Fruit fly (Drosophila melanogaster) whole organism, embryonic: Measurements from ENCODE around the gene nan.
A peak's percentile ranks its signal among the peaks of the same experiment; 100 is the strongest.

Source experiments
- B-H1 ChIP-seq: fragments of 200-800 bp; sonication (Bioruptor generic); IDR thresholded peaks from 3 replicates; pipeline ENCODE4 v1.3.6; 2022; ENCODE audit warnings: missing biosample characterization, missing genetic modification characterization
- CG10321 ChIP-seq: fragments of 200-800 bp; sonication (Bioruptor generic); IDR thresholded peaks from 2 replicates; pipeline ENCODE4 v1.3.6; 2022; ENCODE audit warnings: missing biosample characterization, missing genetic modification characterization
- CG10543 ChIP-seq: fragments of 200-800 bp; sonication (Bioruptor generic); optimal IDR thresholded peaks from 3 replicates; lab custom pipeline; 2017; ENCODE audit warnings: missing biosample characterization, mild to moderate bottlenecking, missing genetic modification characterization, moderate library complexity
- CG13287 ChIP-seq: fragments of 200-800 bp; sonication (Bioruptor generic); IDR thresholded peaks from 2 replicates; pipeline ENCODE4 v1.3.6; 2022; ENCODE audit warnings: missing biosample characterization, missing genetic modification characterization; ENCODE audit not compliant: partially characterized antibody
- CG13624 ChIP-seq: fragments of 200-800 bp; sonication (Bioruptor generic); optimal IDR thresholded peaks from 2 replicates; lab custom pipeline; 2016; ENCODE audit warnings: missing biosample characterization, missing genetic modification characterization
- CG13775 ChIP-seq: fragments of 200-800 bp; sonication (Bioruptor generic); optimal IDR thresholded peaks from 3 replicates; lab custom pipeline; 2017; ENCODE audit warnings: missing biosample characterization, mild to moderate bottlenecking, missing genetic modification characterization
- CG15269 ChIP-seq: fragments of 200-800 bp; sonication (Bioruptor generic); optimal IDR thresholded peaks from 2 replicates; lab custom pipeline; 2018; ENCODE audit warnings: missing biosample characterization, mild to moderate bottlenecking, missing genetic modification characterization, moderate library complexity
- CG1602 ChIP-seq: fragments of 200-800 bp; sonication (Bioruptor generic); optimal IDR thresholded peaks from 3 replicates; lab custom pipeline; 2016; ENCODE audit warnings: missing biosample characterization, missing genetic modification characterization
- CG16815 ChIP-seq: fragments of 200-800 bp; sonication (Bioruptor generic); optimal IDR thresholded peaks from 3 replicates; lab custom pipeline; 2017; ENCODE audit warnings: missing biosample characterization, mild to moderate bottlenecking, missing genetic modification characterization
- CG17361 ChIP-seq: fragments of 200-800 bp; sonication (Bioruptor generic); IDR thresholded peaks from 3 replicates; pipeline ENCODE4 v1.3.6; 2022; ENCODE audit warnings: missing biosample characterization, missing genetic modification characterization
- CG18011 ChIP-seq: fragments of 200-800 bp; sonication (Bioruptor generic); optimal IDR thresholded peaks from 2 replicates; lab custom pipeline; 2017; ENCODE audit warnings: missing biosample characterization, missing genetic modification characterization, mild to moderate bottlenecking, moderate library complexity, missing genotype
- CG18262 ChIP-seq: fragments of 200-800 bp; optimal IDR thresholded peaks from 3 replicates; lab custom pipeline; 2019; ENCODE audit warnings: missing biosample characterization, mild to moderate bottlenecking, missing genetic modification characterization, moderate library complexity
- CG1832 ChIP-seq: fragments of 200-800 bp; sonication (Bioruptor generic); optimal IDR thresholded peaks from 2 replicates; lab custom pipeline; 2017; ENCODE audit warnings: missing biosample characterization, mild to moderate bottlenecking, missing genetic modification characterization, inconsistent platforms
- CG2712 ChIP-seq: fragments of 200-800 bp; optimal IDR thresholded peaks from 3 replicates; lab custom pipeline; 2019; ENCODE audit warnings: missing biosample characterization, mild to moderate bottlenecking, missing genetic modification characterization, moderate library complexity
- CG3407 ChIP-seq: fragments of 200-800 bp; sonication (Bioruptor generic); optimal IDR thresholded peaks from 2 replicates; lab custom pipeline; 2018; ENCODE audit warnings: missing biosample characterization, mild to moderate bottlenecking, missing genetic modification characterization
- CG3838 ChIP-seq: fragments of 200-800 bp; sonication (Bioruptor generic); optimal IDR thresholded peaks from 3 replicates; lab custom pipeline; 2016; ENCODE audit warnings: missing biosample characterization, missing genetic modification characterization
- CG43689 ChIP-seq: fragments of 200-800 bp; sonication (Bioruptor generic); IDR thresholded peaks from 2 replicates; pipeline ENCODE4 v1.3.6; 2022; ENCODE audit warnings: missing biosample characterization, missing genetic modification characterization
- CG9727 ChIP-seq: fragments of 200-800 bp; sonication (Bioruptor generic); optimal IDR thresholded peaks from 3 replicates; lab custom pipeline; 2017; ENCODE audit warnings: missing biosample characterization, mild to moderate bottlenecking, missing genetic modification characterization
- CHES-1-like ChIP-seq: fragments of 200-800 bp; sonication (Bioruptor generic); optimal IDR thresholded peaks from 2 replicates; lab custom pipeline; 2016; ENCODE audit warnings: missing biosample characterization, missing genetic modification characterization
- Camta ChIP-seq: fragments of 200-800 bp; sonication (Bioruptor generic); optimal IDR thresholded peaks from 2 replicates; lab custom pipeline; 2016; ENCODE audit warnings: missing biosample characterization, missing genetic modification characterization
- D19A ChIP-seq: fragments of 200-800 bp; optimal IDR thresholded peaks from 3 replicates; lab custom pipeline; 2019; ENCODE audit warnings: missing biosample characterization, mild to moderate bottlenecking, missing genetic modification characterization, moderate library complexity
- HHEX ChIP-seq: fragments of 200-800 bp; sonication (Bioruptor generic); optimal IDR thresholded peaks from 3 replicates; lab custom pipeline; 2017; ENCODE audit warnings: missing biosample characterization, mild to moderate bottlenecking, missing genetic modification characterization, missing genetic modification reagents
- Hand ChIP-seq: fragments of 200-800 bp; sonication (Bioruptor generic); optimal IDR thresholded peaks from 2 replicates; lab custom pipeline; 2017; ENCODE audit warnings: mild to moderate bottlenecking, missing biosample characterization, missing genetic modification reagents, missing genetic modification characterization
- HmgZ ChIP-seq: fragments of 200-800 bp; sonication (Bioruptor generic); optimal IDR thresholded peaks from 2 replicates; lab custom pipeline; 2018; ENCODE audit warnings: missing biosample characterization, mild to moderate bottlenecking, missing genetic modification characterization
- Hmr ChIP-seq: fragments of 200-800 bp; sonication (Bioruptor generic); optimal IDR thresholded peaks from 3 replicates; lab custom pipeline; 2017; ENCODE audit warnings: mild to moderate bottlenecking, missing biosample characterization, missing genetic modification reagents, missing genetic modification characterization
- Hsf ChIP-seq: fragments of 200-800 bp; sonication (Bioruptor generic); optimal IDR thresholded peaks from 3 replicates; lab custom pipeline; 2016; ENCODE audit warnings: missing biosample characterization, missing genetic modification characterization
- Jarid2 ChIP-seq: fragments of 200-800 bp; sonication (Bioruptor generic); optimal IDR thresholded peaks from 3 replicates; lab custom pipeline; 2017; ENCODE audit warnings: mild to moderate bottlenecking, missing biosample characterization, missing genetic modification reagents, missing genetic modification characterization
- NFAT ChIP-seq: fragments of 200-800 bp; sonication (Bioruptor generic); IDR thresholded peaks from 2 replicates; pipeline ENCODE4 v1.3.6; 2022; ENCODE audit warnings: missing biosample characterization, missing genetic modification characterization
- PHDP ChIP-seq: fragments of 200-800 bp; sonication (Bioruptor generic); optimal IDR thresholded peaks from 3 replicates; lab custom pipeline; 2018; ENCODE audit warnings: missing biosample characterization, mild to moderate bottlenecking, missing genetic modification characterization, moderate library complexity
- Sin3A ChIP-seq: fragments of >200 bp; optimal IDR thresholded peaks from 2 replicates; lab custom pipeline; 2018
- aop ChIP-seq: fragments of 200-800 bp; sonication (Bioruptor generic); IDR thresholded peaks from 2 replicates; pipeline ENCODE4 v1.3.6; 2022; ENCODE audit warnings: missing biosample characterization, missing genetic modification characterization
- ato ChIP-seq: fragments of 200-800 bp; sonication (Bioruptor generic); IDR thresholded peaks from 2 replicates; pipeline ENCODE4 v1.3.6; 2022; ENCODE audit warnings: missing biosample characterization, missing genetic modification characterization; ENCODE audit not compliant: partially characterized antibody
- bbx ChIP-seq: fragments of 200-800 bp; sonication (Bioruptor generic); IDR thresholded peaks from 2 replicates; pipeline ENCODE4 v1.3.6; 2022; ENCODE audit warnings: missing biosample characterization, missing genetic modification characterization; ENCODE audit not compliant: partially characterized antibody
- da ChIP-seq: fragments of 200-800 bp; sonication (Bioruptor generic); optimal IDR thresholded peaks from 2 replicates; lab custom pipeline; 2016; ENCODE audit warnings: missing biosample characterization, missing genetic modification characterization
- dmrt11E ChIP-seq: fragments of 200-800 bp; sonication (Bioruptor generic); optimal IDR thresholded peaks from 3 replicates; lab custom pipeline; 2018; ENCODE audit warnings: missing biosample characterization, mild to moderate bottlenecking, missing genetic modification characterization, moderate library complexity
- fd96Cb ChIP-seq: fragments of 200-800 bp; sonication (Bioruptor generic); optimal IDR thresholded peaks from 2 replicates; lab custom pipeline; 2018; ENCODE audit warnings: missing biosample characterization, mild to moderate bottlenecking, missing genetic modification characterization, moderate library complexity
- fu2 ChIP-seq: fragments of 200-800 bp; sonication (Bioruptor generic); optimal IDR thresholded peaks from 2 replicates; lab custom pipeline; 2016; ENCODE audit warnings: missing biosample characterization, missing genetic modification characterization
- gem ChIP-seq: fragments of 200-800 bp; sonication (Bioruptor generic); optimal IDR thresholded peaks from 2 replicates; lab custom pipeline; 2019; ENCODE audit warnings: missing biosample characterization, mild to moderate bottlenecking, missing genetic modification characterization, moderate library complexity
- grau ChIP-seq: fragments of 200-800 bp; optimal IDR thresholded peaks from 3 replicates; lab custom pipeline; 2019; ENCODE audit warnings: missing biosample characterization, mild to moderate bottlenecking, missing genetic modification characterization, moderate library complexity
- hbn ChIP-seq: fragments of 200-800 bp; sonication (Bioruptor generic); IDR thresholded peaks from 2 replicates; pipeline ENCODE4 v1.3.6; 2022; ENCODE audit warnings: missing biosample characterization, missing genetic modification characterization; ENCODE audit not compliant: partially characterized antibody
- hth ChIP-seq: fragments of >200 bp; optimal IDR thresholded peaks from 2 replicates; lab custom pipeline; 2017; ENCODE audit warnings: inconsistent platforms
- ind ChIP-seq: fragments of 200-800 bp; sonication (Bioruptor generic); optimal IDR thresholded peaks from 3 replicates; lab custom pipeline; 2016; ENCODE audit warnings: missing biosample characterization, missing genetic modification characterization
- jigr1 ChIP-seq: fragments of 200-800 bp; sonication (Bioruptor generic); IDR thresholded peaks from 3 replicates; pipeline ENCODE4 v1.3.6; 2022; ENCODE audit warnings: missing biosample characterization, missing genetic modification characterization
- otp ChIP-seq: fragments of 200-800 bp; sonication (Bioruptor generic); IDR thresholded peaks from 3 replicates; pipeline ENCODE4, ENCODE4 v1.3.6; 2022; ENCODE audit warnings: missing biosample characterization, missing genetic modification characterization
- prd ChIP-seq, 3 experiments: fragments of >200 bp in 2 of 3; fragments of 200-800 bp in 1 of 3; sonication (Bioruptor generic) in 1 of 3; optimal IDR thresholded peaks in 2 of 3; IDR thresholded peaks in 1 of 3; 2 replicates in 2 of 3; 3 replicates in 1 of 3; pipeline versions ENCODE4 v1.3.6 to Lab custom; 2017 to 2022; ENCODE audit warnings: missing biosample characterization in 1 of 3, missing genetic modification characterization in 1 of 3
- pros ChIP-seq: fragments of 200-800 bp; sonication (Bioruptor generic); optimal IDR thresholded peaks from 3 replicates; lab custom pipeline; 2019; ENCODE audit warnings: missing biosample characterization, mild to moderate bottlenecking, missing genetic modification characterization, moderate library complexity
- pzg ChIP-seq: fragments of 200-800 bp; sonication (Bioruptor generic); optimal IDR thresholded peaks from 3 replicates; lab custom pipeline; 2018; ENCODE audit warnings: missing biosample characterization, mild to moderate bottlenecking, missing genetic modification characterization, moderate library complexity
- sens ChIP-seq: fragments of 200-800 bp; sonication (Bioruptor generic); peaks from one replicate; lab custom pipeline; 2016; ENCODE audit warnings: missing biosample characterization, missing genetic modification characterization
- slbo ChIP-seq: fragments of 200-800 bp; sonication (Bioruptor generic); IDR thresholded peaks from 2 replicates; pipeline ENCODE4 v1.3.6; 2022; ENCODE audit warnings: missing biosample characterization, missing genetic modification characterization
- sug ChIP-seq: fragments of 200-800 bp; optimal IDR thresholded peaks from 2 replicates; lab custom pipeline; 2019; ENCODE audit warnings: missing biosample characterization, mild to moderate bottlenecking, missing genetic modification characterization, moderate library complexity
- trem ChIP-seq: fragments of 200-800 bp; optimal IDR thresholded peaks from 3 replicates; lab custom pipeline; 2019; ENCODE audit warnings: missing biosample characterization, mild to moderate bottlenecking, missing genetic modification characterization, moderate library complexity
- wor ChIP-seq: fragments of 200-800 bp; sonication (Bioruptor generic); IDR thresholded peaks from 2 replicates; pipeline ENCODE4 v1.3.6; 2022; ENCODE audit warnings: missing biosample characterization, missing genetic modification characterization

nan gene

DNA sequence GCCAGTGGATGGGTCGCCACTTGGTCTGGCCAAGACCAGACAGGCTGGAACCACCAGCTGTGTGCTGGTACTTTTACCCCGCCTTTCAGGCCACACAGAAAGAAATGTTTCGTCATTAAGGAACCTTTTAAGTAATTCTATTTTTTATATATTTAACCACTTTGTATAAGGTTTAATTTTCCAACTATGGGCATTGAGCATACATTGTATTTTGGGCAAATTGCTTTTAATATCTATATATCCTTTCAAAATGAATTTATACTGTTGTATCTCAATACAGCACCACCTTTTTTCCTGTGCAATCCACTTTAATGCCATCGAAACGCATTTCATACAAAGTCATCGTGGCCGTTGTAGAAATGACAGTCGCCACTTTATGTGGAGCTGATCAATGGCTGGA lies 43.1 kb downstream of the nan start (continued):
- TF ChIP-seq CG13624 (GFP tag; lab: Kevin White, UChicago) (no peak), da (GFP tag; lab: Kevin White, UChicago) (no peak), wor (GFP tag; lab: Robert Waterston, UW) (no peak), pros (no peak), CG10543 (no peak), CG3838 (no peak), ato (GFP tag; lab: Robert Waterston, UW) (no peak), trem (tag; lab: Kevin White, UChicago) (peak; percentile 14), HHEX (no peak), ind (GFP tag; lab: Kevin White, UChicago) (no peak), Sin3A (lab: Kevin White, UChicago) (no peak), CG43689 (GFP tag; lab: Robert Waterston, UW) (no peak), otp (GFP tag; lab: Robert Waterston, UW) (no peak), Jarid2 (GFP tag; lab: Kevin White, UChicago) (no peak), CG16815 (peak; percentile 3), Hand (GFP tag; lab: Kevin White, UChicago) (no peak), CG18011 (GFP tag; lab: Kevin White, UChicago) (no peak), sug (tag; lab: Kevin White, UChicago) (no peak), CG15269 (no peak), jigr1 (GFP tag; lab: Robert Waterston, UW) (no peak), fd96Cb (tag; lab: Kevin White, UChicago) (peak; percentile 56), prd (optimal IDR thresholded peaks at IDR 0.05; lab: Kevin White, UChicago) (no peak), prd (GFP tag; IDR thresholded peaks at IDR 0.05; lab: Robert Waterston, UW) (no peak), aop (GFP tag; lab: Robert Waterston, UW) (no peak), CHES-1-like (GFP tag; lab: Kevin White, UChicago) (no peak), dmrt11E (tag; lab: Kevin White, UChicago) (peak; percentile 55), B-H1 (GFP tag; lab: Robert Waterston, UW) (no peak), gem (tag; lab: Kevin White, UChicago) (peak; percentile 50), hth (no peak), Hmr (GFP tag; lab: Kevin White, UChicago) (no peak), NFAT (GFP tag; lab: Robert Waterston, UW) (no peak), CG10321 (GFP tag; lab: Robert Waterston, UW) (no peak), CG13775 (GFP tag; lab: Kevin White, UChicago) (no peak), hbn (GFP tag; lab: Robert Waterston, UW) (no peak), bbx (GFP tag; lab: Robert Waterston, UW) (no peak), CG13287 (GFP tag; lab: Robert Waterston, UW) (no peak), pzg (GFP tag; lab: Kevin White, UChicago) (no peak), CG2712 (tag; lab: Kevin White, UChicago) (peak; percentile 58), Camta (no peak), slbo (GFP tag; lab: Robert Waterston, UW) (no peak), CG18262 (tag; lab: Kevin White, UChicago) (peak; percentile 62), CG9727 (peak; percentile 5), grau (tag; lab: Kevin White, UChicago) (no peak), sens (GFP tag; lab: Kevin White, UChicago) (peak; percentile 75), HmgZ (tag; lab: Kevin White, UChicago) (no peak), PHDP (no peak), CG17361 (GFP tag; lab: Robert Waterston, UW) (no peak), CG3407 (GFP tag; lab: Kevin White, UChicago) (no peak), CG1602 (GFP tag; lab: Kevin White, UChicago) (no peak), Hsf (GFP tag; lab: Kevin White, UChicago) (no peak), D19A (tag; lab: Kevin White, UChicago) (peak; percentile 37), CG1832 (GFP tag; lab: Kevin White, UChicago) (no peak), fu2 (no peak)
